Worm (Caenorhabditis elegans) whole organism, L2 larva: Measurements from ENCODE around the gene F55F1.2.

ENCODE experiments used
- mdl-1 ChIP-seq, 2 experiments: fragments of 150-350 bp in 1 of 2; sonication (generic microtip) in 1 of 2; optimal IDR thresholded peaks; 2 replicates each; lab custom pipeline; 2017; ENCODE audit warnings: missing biosample characterization in 2 of 2, missing genetic modification characterization in 2 of 2
- unc-55 ChIP-seq: fragments of 150-350 bp; sonication (generic microtip); optimal IDR thresholded peaks from 3 replicates; lab custom pipeline; 2014; ENCODE audit warnings: missing biosample characterization, missing genetic modification reagents, missing genetic modification characterization

- TF ChIP-seq unc-55 = no peak
- no peak for TF ChIP-seq mdl-1 (tag; optimal IDR thresholded peaks at IDR 0.05; lab: Kevin White, UChicago)
These were observed 40.0 kb downstream of the F55F1.2 start for ce11 chrX:2729857-2730256.
